Worm (Caenorhabditis elegans) whole organism, L1 larva: ENCODE data around the gene nlp-49.

Experiments used
- F16B12.6 ChIP-seq: fragments of 150-350 bp; optimal IDR thresholded peaks from 2 replicates; lab custom pipeline; 2014; ENCODE audit warnings: missing biosample characterization, missing genetic modification characterization
- aly-2 ChIP-seq: fragments of 150-350 bp; optimal IDR thresholded peaks from 2 replicates; lab custom pipeline; 2014; ENCODE audit warnings: missing biosample characterization, missing genetic modification characterization
- blmp-1 ChIP-seq: fragments of 150-350 bp; optimal IDR thresholded peaks from 2 replicates; lab custom pipeline; 2014; ENCODE audit warnings: missing biosample characterization, missing genetic modification characterization
- ceh-8 ChIP-seq: fragments of 200-800 bp; sonication (Bioruptor generic); optimal IDR thresholded peaks from 2 replicates; lab custom pipeline; 2018; ENCODE audit warnings: mild to moderate bottlenecking, missing genetic modification characterization, moderate library complexity, missing compliant biosample characterization
- ceh-90 ChIP-seq: sonication (generic microtip); optimal IDR thresholded peaks from 2 replicates; lab custom pipeline; 2016; ENCODE audit warnings: missing genetic modification characterization, missing compliant biosample characterization
- efl-1 ChIP-seq, 4 experiments: fragments of 150-350 bp; optimal IDR thresholded peaks in 3 of 4; peaks in 1 of 4; 1 replicate in 1 of 4; 2 replicates in 3 of 4; lab custom pipeline; 2014; ENCODE audit warnings: missing biosample characterization in 2 of 4, missing genetic modification characterization in 2 of 4, missing genetic modification reagents in 2 of 4
- egl-27 ChIP-seq, 2 experiments: fragments of 150-350 bp in 1 of 2; sonication (generic microtip); optimal IDR thresholded peaks; 3 replicates each; lab custom pipeline; 2017 to 2018; ENCODE audit warnings: missing biosample characterization in 2 of 2, missing genetic modification characterization in 2 of 2, missing genetic modification reagents in 2 of 2
- elt-2 ChIP-seq: sonication (generic microtip); optimal IDR thresholded peaks from 2 replicates; lab custom pipeline; 2016; ENCODE audit warnings: missing genetic modification characterization, mild to moderate bottlenecking, inconsistent platforms, missing compliant biosample characterization, missing genetic modification reagents
- fkh-10 ChIP-seq: sonication (generic microtip); optimal IDR thresholded peaks from 2 replicates; lab custom pipeline; 2017; ENCODE audit warnings: missing biosample characterization, missing genetic modification reagents, missing genetic modification characterization
- hlh-4 ChIP-seq: sonication (generic microtip); optimal IDR thresholded peaks from 2 replicates; lab custom pipeline; 2016; ENCODE audit warnings: mild to moderate bottlenecking, missing genetic modification characterization, missing compliant biosample characterization
- hpl-2 ChIP-seq: fragments of 150-350 bp; optimal IDR thresholded peaks from 2 replicates; lab custom pipeline; 2014; ENCODE audit warnings: missing biosample characterization, missing genetic modification reagents, missing genetic modification characterization
- isw-1 ChIP-seq: fragments of 200-800 bp; sonication (Bioruptor generic); IDR thresholded peaks from 2 replicates; pipeline ENCODE4 v1.3.6; 2022; ENCODE audit warnings: missing genetic modification characterization, missing compliant biosample characterization
- jun-1 ChIP-seq: fragments of 150-350 bp; optimal IDR thresholded peaks from 2 replicates; lab custom pipeline; 2014; ENCODE audit warnings: missing biosample characterization, missing genetic modification reagents, missing genetic modification characterization
- lin-14 ChIP-seq: fragments of 200-800 bp; sonication (Bioruptor generic); optimal IDR thresholded peaks from 2 replicates; lab custom pipeline; 2018; ENCODE audit warnings: mild to moderate bottlenecking, missing genetic modification characterization, moderate library complexity, missing compliant biosample characterization
- mdl-1 ChIP-seq, 2 experiments: fragments of 150-350 bp; optimal IDR thresholded peaks; 2 replicates each; lab custom pipeline; 2014 to 2017; ENCODE audit warnings: missing biosample characterization in 2 of 2, missing genetic modification characterization in 2 of 2, inconsistent platforms in 1 of 2
- mep-1 ChIP-seq: fragments of 150-350 bp; optimal IDR thresholded peaks from 2 replicates; lab custom pipeline; 2014; ENCODE audit warnings: missing biosample characterization, missing genetic modification characterization
- nhr-11 ChIP-seq: fragments of 150-350 bp; optimal IDR thresholded peaks from 2 replicates; lab custom pipeline; 2014; ENCODE audit warnings: missing biosample characterization, missing genetic modification characterization
- nhr-12 ChIP-seq: sonication (generic microtip); optimal IDR thresholded peaks from 2 replicates; lab custom pipeline; 2017; ENCODE audit warnings: missing biosample characterization, missing genetic modification characterization
- nhr-19 ChIP-seq: fragments of 200-800 bp; sonication (Bioruptor generic); conservative IDR thresholded peaks from 2 replicates; pipeline ENCODE4 v1.3.6; 2022; ENCODE audit warnings: missing genetic modification characterization, missing compliant biosample characterization
- nhr-237 ChIP-seq: fragments of 150-350 bp; optimal IDR thresholded peaks from 2 replicates; lab custom pipeline; 2014; ENCODE audit warnings: missing biosample characterization, missing genetic modification characterization
- nhr-71 ChIP-seq: sonication (generic microtip); optimal IDR thresholded peaks from 2 replicates; lab custom pipeline; 2016; ENCODE audit warnings: mild to moderate bottlenecking, missing genetic modification characterization, moderate library complexity, missing compliant biosample characterization
- nhr-76 ChIP-seq: sonication (generic microtip); optimal IDR thresholded peaks from 2 replicates; lab custom pipeline; 2017; ENCODE audit warnings: missing biosample characterization, missing genetic modification characterization
- nhr-90 ChIP-seq: sonication (generic microtip); optimal IDR thresholded peaks from 2 replicates; lab custom pipeline; 2016; ENCODE audit warnings: mild to moderate bottlenecking, missing genetic modification characterization, missing compliant biosample characterization; ENCODE audit not compliant: poor library complexity
- pax-3 ChIP-seq: fragments of 200-800 bp; sonication (Bioruptor generic); optimal IDR thresholded peaks from 2 replicates; lab custom pipeline; 2018; ENCODE audit warnings: mild to moderate bottlenecking, missing genetic modification characterization, moderate library complexity, missing compliant biosample characterization
- pqm-1 ChIP-seq: sonication (generic microtip); optimal IDR thresholded peaks from 3 replicates; lab custom pipeline; 2017; ENCODE audit warnings: missing biosample characterization, missing genetic modification characterization
- rnt-1 ChIP-seq: sonication (generic microtip); optimal IDR thresholded peaks from 2 replicates; lab custom pipeline; 2016; ENCODE audit warnings: mild to moderate bottlenecking, missing genetic modification characterization, moderate library complexity, missing compliant biosample characterization
- tbx-2 ChIP-seq: sonication (generic microtip); optimal IDR thresholded peaks from 2 replicates; lab custom pipeline; 2016; ENCODE audit warnings: missing genetic modification characterization, missing compliant biosample characterization
- unc-30 ChIP-seq: sonication (generic microtip); optimal IDR thresholded peaks from 2 replicates; lab custom pipeline; 2017; ENCODE audit warnings: missing biosample characterization, missing genetic modification characterization
- unc-62 ChIP-seq: fragments of 150-350 bp; optimal IDR thresholded peaks from 2 replicates; lab custom pipeline; 2014; ENCODE audit warnings: missing biosample characterization, missing genetic modification reagents, missing genetic modification characterization
- unc-86 ChIP-seq: sonication (generic microtip); optimal IDR thresholded peaks from 2 replicates; lab custom pipeline; 2016; ENCODE audit warnings: missing genetic modification characterization, missing compliant biosample characterization
- unc-98 ChIP-seq: fragments of 200-800 bp; sonication (Bioruptor generic); IDR thresholded peaks from 2 replicates; pipeline ENCODE4 v1.3.6; 2022; ENCODE audit warnings: missing genetic modification characterization, missing compliant biosample characterization
- vab-15 ChIP-seq: sonication (generic microtip); optimal IDR thresholded peaks from 2 replicates; lab custom pipeline; 2017; ENCODE audit warnings: missing genotype, mild to moderate bottlenecking, missing genetic modification characterization, missing compliant biosample characterization
- xbp-1 ChIP-seq: sonication (generic microtip); optimal IDR thresholded peaks from 2 replicates; lab custom pipeline; 2016; ENCODE audit warnings: missing genetic modification characterization, missing compliant biosample characterization
- zag-1 ChIP-seq: fragments of 150-350 bp; optimal IDR thresholded peaks from 2 replicates; lab custom pipeline; 2014; ENCODE audit warnings: missing biosample characterization, missing genetic modification characterization

nlp-49 gene

ce11 chrX:5875567-5875966 lies 28.9 kb upstream of the nlp-49 start, which contains the start of gene F49E10.4:
Gene F49E10.4, plus strand, starts transcription at chrX:5875867.
- no peak for TF ChIP-seq nhr-237
- TF ChIP-seq blmp-1: no peak
- no peak for TF ChIP-seq jun-1 (tag; lab: Kevin White, UChicago)
- no peak for TF ChIP-seq nhr-12 (tag; lab: Kevin White, UChicago)
- no peak for TF ChIP-seq pax-3
- TF ChIP-seq egl-27 (tag; optimal IDR thresholded peaks at IDR 0.05; lab: Kevin White, UChicago): no peak
- TF ChIP-seq hpl-2 (GFP tag; lab: Kevin White, UChicago): no peak
- TF ChIP-seq zag-1 (tag; lab: Kevin White, UChicago): no peak

ce11 chrX:5877039-5877438 lies 27.4 kb upstream of the nlp-49 start:
- TF ChIP-seq elt-2 (tag; lab: Kevin White, UChicago) (no peak), rnt-1 (tag; lab: Kevin White, UChicago) (no peak), isw-1 (no peak), lin-14 (GFP tag; lab: Kevin White, UChicago) (peak; percentile 20), unc-30 (tag; lab: Kevin White, UChicago) (no peak), fkh-10 (GFP tag; lab: Kevin White, UChicago) (peak; percentile 28), mep-1 (tag; lab: Kevin White, UChicago) (no peak)

ce11 chrX:5885565-5885964 lies 18.9 kb upstream of the nlp-49 start, which contains the start of gene flp-7:
Gene flp-7, plus strand, starts transcription at chrX:5885865.
- TF ChIP-seq nhr-19 (no peak), isw-1 (no peak), F16B12.6 (no peak)

- TF ChIP-seq xbp-1 (no peak), nhr-76 (tag; lab: Kevin White, UChicago) (no peak), pax-3 (no peak), hlh-4 (tag; lab: Kevin White, UChicago) (no peak)
Measured at ce11 chrX:5890080-5890479, 14.4 kb upstream of the nlp-49 start, which contains the start of gene F49E10.2. Gene F49E10.2, plus strand, starts transcription at chrX:5890380.

ce11 chrX:5896001-5896400 lies 8.5 kb upstream of the nlp-49 start:
- TF ChIP-seq mdl-1 (tag; optimal IDR thresholded peaks at IDR 0.05; lab: Kevin White, UChicago) (no peak), nhr-71 (peak; percentile 14), tbx-2 (peak; percentile 51), lin-14 (GFP tag; lab: Kevin White, UChicago) (peak; percentile 72), fkh-10 (GFP tag; lab: Kevin White, UChicago) (peak; percentile 95), unc-86 (tag; lab: Kevin White, UChicago) (peak; percentile 32)

ce11 chrX:5897038-5897437 lies 7.4 kb upstream of the nlp-49 start, which contains the start of gene tbc-16:
Gene tbc-16, plus strand, starts transcription at chrX:5897338.
- TF ChIP-seq unc-98: no peak
- TF ChIP-seq ceh-8: no peak
- TF ChIP-seq pax-3: no peak
- TF ChIP-seq hpl-2 (GFP tag; lab: Kevin White, UChicago): no peak
- TF ChIP-seq nhr-90 (tag; lab: Kevin White, UChicago): no peak
- no peak for TF ChIP-seq aly-2 (tag; lab: Kevin White, UChicago)
- no peak for TF ChIP-seq mep-1 (tag; lab: Kevin White, UChicago)
- no peak for TF ChIP-seq unc-62
- no peak for TF ChIP-seq vab-15
- TF ChIP-seq pqm-1 (tag; lab: Kevin White, UChicago): no peak
- TF ChIP-seq egl-27 (tag; optimal IDR thresholded peaks at IDR 0.05; lab: Kevin White, UChicago): no peak

- TF ChIP-seq nhr-11 (tag; lab: Kevin White, UChicago) (no peak), efl-1 (optimal IDR thresholded peaks at IDR 0.05; lab: Kevin White, UChicago) (no peak), efl-1 (GFP tag; optimal IDR thresholded peaks at IDR 0.05 in 1 of 2; lab: Kevin White, UChicago) (peak in 1 of 2 experiments; percentile 83), mdl-1 (tag; optimal IDR thresholded peaks at IDR 0.05; lab: Kevin White, UChicago) (no peak), ceh-90 (tag; lab: Kevin White, UChicago) (no peak)
Measured at ce11 chrX:5901499-5901898, 3.0 kb upstream of the nlp-49 start.
